Fruit fly (Drosophila melanogaster) whole organism, adult: Measurements from ENCODE around the gene TpnC25D.

Source experiments
- CG11617 ChIP-seq: fragments of 200-800 bp; sonication (Bioruptor generic); optimal IDR thresholded peaks from 2 replicates; lab custom pipeline; 2017; ENCODE audit warnings: mild to moderate bottlenecking, missing biosample characterization, missing genetic modification reagents, missing genetic modification characterization
- CG12768 ChIP-seq: fragments of 200-800 bp; sonication (Bioruptor generic); optimal IDR thresholded peaks from 2 replicates; lab custom pipeline; 2017; ENCODE audit warnings: missing biosample characterization, missing genetic modification characterization, mild to moderate bottlenecking, moderate library complexity, missing genetic modification reagents
- CG1620 ChIP-seq: fragments of 200-800 bp; sonication (Bioruptor generic); optimal IDR thresholded peaks from 2 replicates; lab custom pipeline; 2016; ENCODE audit warnings: missing biosample characterization, missing genetic modification characterization
- CG33017 ChIP-seq: fragments of 200-800 bp; sonication (Bioruptor generic); optimal IDR thresholded peaks from 2 replicates; lab custom pipeline; 2018; ENCODE audit warnings: missing biosample characterization, mild to moderate bottlenecking, missing genetic modification characterization, moderate library complexity
- CG7101 ChIP-seq: fragments of 200-800 bp; sonication (Bioruptor generic); optimal IDR thresholded peaks from 2 replicates; lab custom pipeline; 2018; ENCODE audit warnings: missing biosample characterization, mild to moderate bottlenecking, missing genetic modification characterization, moderate library complexity
- Clk ChIP-seq: fragments of 200-800 bp; sonication (Bioruptor generic); optimal IDR thresholded peaks from 2 replicates; lab custom pipeline; 2017; ENCODE audit warnings: missing biosample characterization, missing genetic modification characterization
- Hr96 ChIP-seq: fragments of 200-800 bp; sonication (Bioruptor generic); optimal IDR thresholded peaks from 2 replicates; lab custom pipeline; 2016; ENCODE audit warnings: missing biosample characterization, missing genetic modification characterization
- bab1 ChIP-seq: fragments of 200-800 bp; sonication (Bioruptor generic); optimal IDR thresholded peaks from 3 replicates; lab custom pipeline; 2019; ENCODE audit warnings: missing biosample characterization, mild to moderate bottlenecking, missing genetic modification characterization, moderate library complexity
- cic ChIP-seq: fragments of 200-800 bp; sonication (Bioruptor generic); optimal IDR thresholded peaks from 2 replicates; lab custom pipeline; 2017; ENCODE audit warnings: missing biosample characterization, mild to moderate bottlenecking, missing genetic modification characterization, moderate library complexity
- kay ChIP-seq: fragments of 200-800 bp; sonication (Bioruptor generic); peaks from one replicate; lab custom pipeline; 2016; ENCODE audit warnings: missing biosample characterization, missing genetic modification characterization, borderline replicate concordance
- pad ChIP-seq: fragments of 200-800 bp; sonication (Bioruptor generic); optimal IDR thresholded peaks from 3 replicates; lab custom pipeline; 2017; ENCODE audit warnings: missing biosample characterization, missing genetic modification characterization, mild to moderate bottlenecking, moderate library complexity, missing genetic modification reagents
- tj ChIP-seq: fragments of 200-800 bp; sonication (Bioruptor generic); optimal IDR thresholded peaks from 3 replicates; lab custom pipeline; 2017; ENCODE audit warnings: missing biosample characterization, mild to moderate bottlenecking, missing genetic modification characterization, moderate library complexity

DNA sequence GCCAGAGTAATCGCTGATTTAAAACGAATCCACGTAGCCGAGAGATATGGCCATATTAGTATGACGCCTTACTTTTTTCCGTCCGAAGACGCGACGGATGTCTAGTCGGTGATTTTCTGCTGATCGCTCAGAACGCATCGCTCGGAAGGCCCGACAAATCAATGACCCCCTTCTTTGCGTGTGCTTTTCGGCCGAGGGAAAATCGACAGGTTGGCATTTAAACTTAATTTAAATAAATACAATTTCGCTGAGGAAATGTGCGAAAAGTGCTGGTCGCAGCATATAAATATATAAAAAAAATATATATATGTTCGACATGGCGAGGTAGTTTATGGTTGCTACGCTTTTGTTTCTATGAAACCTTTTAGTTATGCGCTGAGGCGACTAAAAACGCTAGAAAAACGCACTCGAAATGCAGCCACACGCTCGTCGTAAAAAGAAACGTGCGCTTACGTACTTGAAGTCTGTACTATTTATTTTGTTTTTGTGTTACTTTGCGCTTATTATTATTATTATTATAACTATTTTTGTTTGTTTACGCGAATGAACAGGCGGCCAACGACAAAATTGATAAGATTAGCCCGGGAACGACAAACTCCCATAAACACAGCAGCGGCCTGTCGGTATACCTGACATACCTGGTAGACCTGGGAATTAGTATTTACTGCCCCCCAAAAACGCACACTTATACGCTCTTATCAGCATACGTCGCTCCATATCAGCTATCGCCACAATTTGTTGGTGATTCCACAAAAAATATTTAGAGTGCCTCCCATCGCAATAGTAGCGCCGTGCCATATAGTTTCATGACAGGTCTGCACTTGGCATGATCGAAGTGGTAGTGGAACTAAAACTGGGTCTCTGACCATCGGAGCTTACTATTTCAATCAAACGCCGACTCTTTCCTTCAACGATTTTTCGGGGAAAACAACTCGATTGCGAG lies 16.7 kb downstream of the TpnC25D start:
- TF ChIP-seq cic (peak; percentile 87), CG33017 (tag; lab: Kevin White, UChicago) (peak; percentile 28), CG12768 (GFP tag; lab: Kevin White, UChicago) (peak; percentile 32), CG11617 (GFP tag; lab: Kevin White, UChicago) (no peak), bab1 (GFP tag; lab: Kevin White, UChicago) (no peak), pad (GFP tag; lab: Kevin White, UChicago) (no peak), CG7101 (tag; lab: Kevin White, UChicago) (no peak), Clk (GFP tag; lab: Kevin White, UChicago) (peak; percentile 33), CG1620 (GFP tag; lab: Kevin White, UChicago) (no peak), kay (GFP tag; lab: Kevin White, UChicago) (peak; percentile 84), Hr96 (GFP tag; lab: Kevin White, UChicago) (no peak), tj (GFP tag; lab: Kevin White, UChicago) (peak; percentile 96)
